Fruit fly (Drosophila melanogaster): ENCODE data around the gene dl.
A peak's percentile ranks its signal among the peaks of the same experiment; 100 is the strongest.

DNA sequence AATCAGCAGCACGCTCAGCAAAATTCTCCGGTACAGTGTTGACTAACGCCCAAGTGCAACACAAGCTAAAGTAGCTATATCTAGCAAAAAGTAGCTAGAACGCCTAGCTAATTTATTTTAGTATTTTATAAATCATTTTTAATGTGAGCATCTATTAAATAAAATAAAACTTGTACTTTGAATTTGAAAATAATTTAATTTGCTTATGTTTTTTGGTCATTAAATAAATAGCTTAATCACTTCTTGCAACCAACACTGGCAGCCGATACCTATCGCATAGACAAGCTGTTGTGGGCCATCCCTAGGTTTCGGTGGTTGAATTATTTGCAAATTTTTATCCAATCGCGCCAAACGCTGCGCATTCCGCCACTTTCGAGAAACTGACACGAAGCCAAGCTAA is 39.8 kb downstream of the dl start, which contains the start of the genes Polr2J and CG15141:
- TF ChIP-seq CG13204 (GFP tag; optimal IDR thresholded peaks at IDR 0.05) (no peak), D1 (tag; optimal IDR thresholded peaks at IDR 0.05) (peak; percentile 33), CG4496 (GFP tag; IDR thresholded peaks at IDR 0.05) (peak; percentile 73), CG12605 (GFP tag; IDR thresholded peaks at IDR 0.05) (no peak), Snoo (tag; optimal IDR thresholded peaks at IDR 0.05) (no peak), Ets98B (GFP tag; IDR thresholded peaks at IDR 0.05) (no peak; the same call in 1 of the 2 replicates), Pif1B (GFP tag; optimal IDR thresholded peaks at IDR 0.05) (peak; percentile 59), gl (tag; optimal IDR thresholded peaks at IDR 0.05) (no peak), CG34367 (tag; optimal IDR thresholded peaks at IDR 0.05) (peak; percentile 59)

Data from whole organism, pupa.